Fruit fly (Drosophila melanogaster) whole organism, larva: ENCODE data around the gene Nse4.

Source experiments
- noc ChIP-seq: fragments of 200-800 bp; sonication (Bioruptor generic); optimal IDR thresholded peaks from 3 replicates; lab custom pipeline; 2019; ENCODE audit warnings: missing biosample characterization, mild to moderate bottlenecking, missing genetic modification characterization, moderate library complexity

The Nse4 gene

DNA sequence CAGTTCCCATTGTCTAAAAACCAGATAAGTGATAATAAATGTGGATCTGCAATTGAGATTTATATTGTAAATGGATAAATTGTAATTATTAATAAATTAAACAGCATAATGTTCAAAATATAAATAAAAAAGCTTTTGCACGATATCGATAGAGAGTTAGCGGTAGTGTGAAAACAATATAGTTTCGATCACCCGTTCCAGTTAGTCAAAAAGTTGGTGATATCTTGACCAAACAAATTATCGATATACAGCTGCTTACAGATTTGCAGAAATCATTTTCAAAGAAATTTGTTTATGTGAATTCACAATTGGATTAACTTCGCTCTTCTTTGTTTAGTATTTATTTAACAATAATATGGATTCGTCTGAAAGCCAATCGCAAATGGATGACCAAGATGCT lies at the start of gene Nse4:
TSS of gene Nse4 (plus strand) at position 267 of the 400 bp plus-strand sequence.
- no peak for TF ChIP-seq noc (tag; lab: Kevin White, UChicago)

DNA sequence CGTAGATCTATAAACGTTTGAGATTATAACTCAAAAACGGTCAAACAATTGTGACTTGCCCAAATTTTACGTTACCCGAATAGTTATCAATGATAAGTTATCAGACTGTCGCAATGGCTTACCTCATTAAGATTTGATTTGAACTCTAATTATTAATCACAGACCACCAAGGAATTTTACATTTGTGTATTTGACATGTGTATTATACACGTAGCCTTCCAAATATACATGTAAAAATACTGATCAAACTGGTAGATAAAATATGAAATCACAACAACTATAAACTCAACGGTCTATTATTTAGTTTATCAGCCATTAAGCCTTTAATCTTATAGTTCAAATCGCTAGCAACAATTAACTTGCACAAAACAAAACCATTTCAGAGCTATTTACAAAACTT lies 45.8 kb upstream of the Nse4 start:
- TF ChIP-seq noc (tag; lab: Kevin White, UChicago) = no peak

DNA sequence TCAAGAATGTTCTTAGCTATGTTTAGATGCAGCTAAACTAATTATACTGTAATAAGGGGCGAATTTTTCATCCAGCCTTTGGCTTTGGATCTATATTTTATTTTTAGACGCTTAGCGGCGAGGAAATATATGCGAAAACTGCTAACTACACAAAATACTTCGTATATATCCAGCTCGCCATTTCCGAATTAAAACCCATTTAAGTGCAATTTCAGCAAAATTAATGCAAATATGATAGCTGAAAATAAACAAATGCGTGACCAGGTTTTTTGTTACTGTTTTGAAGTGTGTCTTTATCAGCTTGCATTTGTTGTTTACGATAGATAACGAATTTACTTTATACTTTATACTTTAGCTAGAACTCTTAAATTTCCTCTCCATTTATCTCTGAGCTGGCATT lies 44.2 kb upstream of the Nse4 start:
- TF ChIP-seq noc (tag; lab: Kevin White, UChicago) = no peak

DNA sequence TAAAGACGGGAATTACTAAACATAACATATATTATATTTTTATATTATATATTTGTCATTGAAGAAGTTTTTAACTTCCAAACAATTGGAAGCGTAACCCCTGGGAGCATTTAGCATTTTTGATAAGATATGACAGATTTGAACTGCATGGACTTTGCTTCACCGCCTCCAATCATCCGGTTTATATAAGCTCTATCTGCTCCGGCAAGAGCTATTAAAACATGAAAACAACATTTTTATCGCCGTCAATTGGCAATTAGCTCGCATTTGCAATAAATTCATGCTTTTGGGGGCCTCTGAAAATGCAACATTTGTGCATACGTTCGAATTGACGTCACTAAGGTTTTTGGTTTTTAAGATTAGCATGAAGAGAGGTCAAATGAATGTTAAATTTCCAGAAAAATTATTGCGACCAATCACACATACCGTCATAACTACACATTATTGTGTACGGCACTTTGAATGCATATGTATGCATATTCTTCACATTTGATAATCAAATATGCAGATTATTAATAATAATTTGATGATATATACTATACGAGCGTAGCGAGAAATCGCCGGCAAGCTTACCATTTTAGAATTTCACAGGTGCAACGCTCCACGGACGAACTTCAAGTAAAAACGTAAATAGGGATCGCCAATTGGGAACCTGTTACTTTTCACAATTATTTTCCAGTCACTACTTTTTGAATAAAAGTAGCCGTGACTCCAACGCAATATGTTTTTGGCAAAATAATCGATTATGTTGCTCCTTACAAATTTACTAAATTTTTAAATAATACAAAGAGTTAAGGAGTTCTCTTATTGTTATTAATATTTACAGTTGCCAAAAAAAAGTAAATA lies 43.4 kb upstream of the Nse4 start, which contains the start of gene Mdh1:
TSS of gene Mdh1 (minus strand) at position 691 of the 846 bp plus-strand sequence.
- no peak for TF ChIP-seq noc (tag; lab: Kevin White, UChicago)

DNA sequence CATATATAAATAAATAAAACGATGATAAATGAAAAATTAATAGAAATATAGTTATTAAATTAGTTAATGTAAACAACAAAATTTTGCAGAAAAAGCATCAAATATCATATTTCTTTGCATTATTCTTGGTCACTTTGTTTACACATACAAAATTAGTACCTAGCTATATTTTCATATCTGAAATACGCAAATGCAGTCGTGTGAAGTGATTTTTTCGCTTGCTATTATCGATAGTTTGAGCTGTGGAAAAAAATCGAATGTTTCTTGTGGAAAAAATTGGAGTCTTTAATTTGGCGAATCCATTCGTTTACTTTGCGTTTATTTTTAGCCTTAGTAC lies 42.8 kb upstream of the Nse4 start, which contains the start of gene Cnot4:
TSS of gene Cnot4 (plus strand) at position 229 of the 337 bp plus-strand sequence.
- no peak for TF ChIP-seq noc (tag; lab: Kevin White, UChicago)

DNA sequence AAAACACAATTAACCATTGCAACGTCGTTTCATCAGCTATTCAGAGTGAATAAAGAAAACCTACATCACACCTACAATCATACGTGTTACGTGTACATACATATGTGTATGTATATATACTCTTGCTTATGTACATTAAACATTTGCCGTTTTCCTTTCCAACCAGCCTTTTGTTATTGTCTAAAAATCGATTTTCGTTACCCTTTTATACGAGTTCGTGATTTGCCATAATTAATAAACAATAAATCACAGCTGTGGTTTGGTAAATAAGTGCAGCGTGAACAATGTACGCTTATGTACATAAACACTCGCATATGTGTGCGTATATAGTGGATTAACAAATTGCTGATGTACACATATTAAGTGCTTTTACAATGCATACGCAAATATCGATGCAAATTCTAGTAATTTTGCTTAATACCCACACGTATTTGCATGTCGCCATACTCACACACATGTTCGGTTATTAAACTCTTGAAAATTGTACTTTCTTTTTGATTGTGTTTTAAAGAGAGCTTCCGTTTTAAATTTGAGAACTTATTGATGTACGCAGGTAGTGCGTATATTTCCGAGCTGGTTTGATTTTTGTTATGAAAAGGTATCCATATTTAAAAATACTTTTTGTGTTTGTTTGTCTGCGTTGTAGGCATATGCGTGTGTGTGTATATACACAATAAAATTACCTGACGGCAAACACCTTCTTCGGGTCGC lies 42.2 kb upstream of the Nse4 start:
- TF ChIP-seq noc (tag; lab: Kevin White, UChicago) = no peak

DNA sequence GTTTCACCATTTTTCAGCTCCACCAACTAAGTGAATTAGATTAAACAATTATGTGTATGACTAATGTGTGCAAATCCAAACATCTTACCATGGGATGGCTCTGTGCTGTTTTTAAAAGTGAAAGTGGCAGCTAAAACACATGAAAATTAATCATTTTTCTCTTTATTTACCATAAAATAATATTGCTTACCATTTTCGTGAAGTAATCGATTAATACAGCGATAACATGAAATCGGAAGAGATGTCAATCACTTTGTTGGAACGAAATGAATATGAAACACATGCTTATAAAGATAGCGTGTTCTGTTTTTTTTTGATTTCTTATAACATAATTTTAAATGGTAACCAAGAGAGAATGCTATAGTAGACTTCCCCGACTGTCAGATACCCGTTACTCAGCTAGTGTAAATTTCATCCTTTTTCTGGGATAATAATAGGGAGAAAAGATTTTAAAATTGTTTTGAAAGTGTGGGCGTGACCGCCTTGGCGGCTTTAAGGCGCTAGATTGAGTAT lies 35.4 kb upstream of the Nse4 start:
- no peak for TF ChIP-seq noc (tag; lab: Kevin White, UChicago)

DNA sequence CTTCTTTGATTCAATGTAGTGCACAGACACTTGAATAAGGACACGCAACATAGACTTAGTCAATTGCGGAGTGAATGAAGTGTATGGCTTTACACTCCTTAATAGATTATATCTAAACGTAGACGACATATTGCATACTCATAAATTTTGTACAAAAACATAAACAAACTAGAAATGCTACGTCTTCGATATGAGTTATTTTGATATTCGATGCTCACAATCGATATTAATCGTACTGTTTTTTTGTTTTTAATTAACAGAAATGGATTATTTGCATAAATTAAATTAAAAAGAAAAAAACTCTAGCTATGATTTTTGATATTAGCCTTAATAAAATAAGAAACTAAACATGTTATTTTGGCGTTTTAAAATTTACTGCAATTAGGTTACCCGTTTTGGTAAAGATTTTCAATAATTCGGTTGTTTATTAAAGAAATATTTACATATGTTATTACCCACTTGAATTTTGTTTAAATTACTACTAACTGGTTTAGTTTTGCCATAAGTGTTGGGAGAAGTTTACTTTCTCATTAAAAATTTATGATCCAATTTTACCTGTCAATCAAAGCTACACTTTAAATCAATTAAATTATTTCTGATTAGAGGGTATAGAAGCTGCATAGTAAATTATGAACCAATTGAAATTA lies 34.1 kb upstream of the Nse4 start, which contains the start of the genes CG17768, LSm-4 and Ir31a:
TSS of gene CG17768 (minus strand) at position 196 of the 647 bp plus-strand sequence.
TSS of gene LSm-4 (minus strand) at position 196 of the 647 bp plus-strand sequence.
TSS of gene Ir31a (plus strand) at position 558 of the 647 bp plus-strand sequence.
- no peak for TF ChIP-seq noc (tag; lab: Kevin White, UChicago)

DNA sequence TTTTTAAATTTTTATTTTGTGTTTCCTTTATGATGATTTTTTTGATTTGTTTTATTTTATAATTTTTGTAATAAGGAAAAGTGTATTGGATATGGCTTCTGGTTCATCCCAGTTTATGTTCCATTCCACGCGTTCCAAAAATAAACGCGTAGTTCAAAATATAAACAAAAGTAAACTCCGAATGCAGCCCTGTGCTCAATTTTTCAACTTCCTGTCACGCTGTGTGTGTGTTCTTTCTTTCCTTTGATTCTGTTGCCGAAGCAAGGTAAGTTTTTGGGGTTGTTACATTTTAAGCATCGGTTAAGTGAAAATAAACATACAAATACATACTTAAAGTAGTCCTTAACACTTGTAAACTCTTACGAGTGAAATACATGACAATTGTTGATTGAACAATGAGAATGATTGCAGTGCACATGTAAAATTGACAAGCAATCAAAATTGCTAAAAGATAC lies 31.1 kb upstream of the Nse4 start, which contains the start of the genes Ip259 and RpS27A:
TSS of gene Ip259 (plus strand) at position 231 of the 455 bp plus-strand sequence.
TSS of gene RpS27A (plus strand) at position 231 of the 455 bp plus-strand sequence.
- TF ChIP-seq noc (tag; lab: Kevin White, UChicago) = no peak

DNA sequence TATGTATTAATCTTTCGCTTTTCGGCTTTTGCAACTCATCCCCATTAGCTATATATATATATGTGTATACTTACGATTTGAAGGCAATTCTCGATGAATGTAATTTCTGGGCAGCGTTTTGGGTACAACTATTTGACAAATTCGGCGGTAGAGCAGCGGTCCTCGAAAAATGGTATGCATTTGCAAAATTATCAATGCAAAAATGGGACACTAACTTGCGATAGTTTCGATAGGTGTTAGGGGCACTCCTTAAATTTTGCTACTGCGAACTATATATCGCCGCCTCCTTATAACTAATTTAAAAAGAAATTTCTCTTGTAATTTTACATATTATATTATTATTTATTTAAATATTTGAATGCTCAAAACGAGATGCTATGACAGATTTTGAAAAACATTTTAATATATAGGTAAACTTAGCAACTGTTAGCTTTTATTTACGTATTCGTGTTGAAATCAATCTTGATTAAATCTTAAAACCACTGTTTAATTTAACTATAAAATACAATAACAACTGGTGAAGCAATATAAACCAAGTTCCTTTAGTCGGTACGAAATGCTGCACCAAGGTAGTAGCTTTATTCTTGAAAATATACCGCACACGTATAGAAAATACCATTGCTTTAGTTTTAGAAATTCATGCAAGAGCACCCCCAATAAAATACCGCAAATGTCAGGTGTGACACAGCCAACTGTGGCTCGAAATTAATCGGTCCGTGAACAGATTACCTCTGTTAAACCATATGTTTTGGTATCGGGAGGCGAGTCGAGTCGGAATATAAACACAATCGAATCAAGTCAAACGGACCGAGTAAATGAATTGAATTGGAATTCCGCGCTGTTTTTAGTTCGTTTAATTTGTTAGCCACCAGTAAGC lies 25.8 kb upstream of the Nse4 start, which contains the start of the genes CG5355 and Klp31E:
TSS of gene CG5355 (minus strand) at position 213 of the 877 bp plus-strand sequence.
TSS of gene Klp31E (plus strand) at position 767 of the 877 bp plus-strand sequence.
- TF ChIP-seq noc (tag; lab: Kevin White, UChicago) = no peak

DNA sequence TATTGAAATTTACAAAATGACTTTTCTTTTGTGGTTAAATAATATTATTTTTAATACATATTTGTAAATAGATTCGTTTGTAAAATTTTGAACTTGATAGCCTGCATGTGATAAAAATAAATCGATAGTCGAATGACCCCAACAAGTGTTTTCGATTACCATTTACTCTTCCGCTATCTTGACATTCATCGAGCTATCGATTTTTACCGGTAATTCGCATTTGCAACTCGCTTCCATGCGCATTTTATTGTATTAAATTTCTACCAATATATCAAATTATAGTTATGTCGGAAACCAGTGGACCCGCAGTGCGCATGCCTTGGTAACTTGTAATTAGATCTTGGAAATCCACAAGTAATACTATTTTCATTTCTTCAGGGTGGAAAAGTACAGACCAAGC lies 20.3 kb upstream of the Nse4 start, which contains the start of gene RfC3:
TSS of gene RfC3 (plus strand) at position 210 of the 400 bp plus-strand sequence.
- TF ChIP-seq noc (tag; lab: Kevin White, UChicago) = no peak

DNA sequence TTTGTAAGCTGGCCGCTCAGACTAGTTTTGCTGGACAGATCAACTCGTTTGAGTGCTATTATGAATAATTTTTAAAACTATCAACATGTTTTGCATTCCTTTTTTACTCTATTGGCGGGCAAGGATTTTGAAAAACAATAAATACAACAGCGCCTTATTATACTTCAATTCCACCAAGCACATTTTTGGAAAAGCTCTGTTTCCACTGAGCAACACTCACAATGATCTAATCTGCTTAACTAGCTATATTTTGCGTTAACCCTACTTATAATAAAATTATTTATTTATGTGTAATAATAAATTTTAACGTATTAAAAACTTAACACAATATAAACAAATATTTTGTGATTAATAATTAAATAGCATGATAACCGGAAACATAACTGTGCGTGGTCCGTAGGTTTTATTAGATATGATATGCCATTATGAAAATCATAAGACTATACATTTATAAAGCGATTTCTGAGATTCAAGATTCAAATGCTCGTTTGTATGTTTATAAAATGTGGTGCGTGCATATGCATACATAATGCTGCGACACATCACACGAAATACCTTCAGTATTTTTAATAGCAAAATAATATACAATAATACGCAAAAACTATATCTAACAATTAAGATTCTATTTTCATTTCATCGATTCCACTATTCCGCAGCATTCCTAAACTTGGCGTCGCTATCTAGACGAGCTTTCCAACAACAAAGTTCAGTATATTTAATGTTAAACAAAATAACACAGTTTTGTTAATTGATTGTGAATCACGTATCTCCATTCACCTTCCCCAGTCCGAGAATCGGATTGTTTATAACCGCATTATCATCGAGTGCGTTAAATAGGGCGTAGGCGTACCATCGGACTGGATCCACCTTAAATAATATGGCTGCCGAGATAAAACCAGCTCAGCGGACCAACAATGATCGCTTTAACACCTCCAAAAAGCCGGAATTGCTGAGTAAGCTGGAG lies 16.3 kb upstream of the Nse4 start, which contains the start of the genes pie and Wdfy2:
TSS of gene pie (minus strand) at position 138 of the 964 bp plus-strand sequence.
TSS of gene Wdfy2 (plus strand) at position 649 of the 964 bp plus-strand sequence.
- TF ChIP-seq noc (tag; lab: Kevin White, UChicago) = no peak

DNA sequence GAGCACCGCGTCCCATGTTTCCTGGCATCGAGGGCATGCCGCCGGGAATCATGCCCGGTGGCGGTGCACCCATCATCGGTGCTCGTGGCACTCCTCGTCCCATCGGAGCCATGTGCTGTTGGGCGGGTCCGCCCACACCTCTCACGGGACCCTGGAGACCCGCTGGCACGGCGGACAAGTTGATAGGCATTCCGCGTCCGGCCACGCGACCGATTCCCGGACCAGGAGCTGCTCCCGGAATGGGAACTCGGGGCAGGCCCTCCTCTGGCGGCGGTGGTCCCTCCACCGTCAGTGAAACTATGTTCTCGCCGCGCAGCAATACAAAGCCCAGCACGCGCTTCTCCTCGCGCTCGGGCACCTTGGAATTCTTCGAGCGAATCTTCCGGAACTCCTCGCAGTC lies 13.6 kb upstream of the Nse4 start:
- no peak for TF ChIP-seq noc (tag; lab: Kevin White, UChicago)
